Fruit fly (Drosophila melanogaster): ENCODE results near the gene SF1.

The SF1 gene

dm6 chr3R:17593470-17593869, 53.2 kb downstream of the SF1 start:
- TF ChIP-seq CG6854 (GFP tag; optimal IDR thresholded peaks at IDR 0.05) (no peak), CG10669 (GFP tag; optimal IDR thresholded peaks at IDR 0.05) (no peak), lz (GFP tag; optimal IDR thresholded peaks at IDR 0.05) (no peak), ss (GFP tag; optimal IDR thresholded peaks at IDR 0.05) (no peak), CG8119 (GFP tag; IDR thresholded peaks at IDR 0.05) (no peak), CG32006 (GFP tag; optimal IDR thresholded peaks at IDR 0.05) (no peak), eg (GFP tag; IDR thresholded peaks at IDR 0.05) (no peak), CG6276 (GFP tag; optimal IDR thresholded peaks at IDR 0.05) (no peak), CG11762 (GFP tag; optimal IDR thresholded peaks at IDR 0.05; ENCODE audit: insufficient read depth) (no peak), CG8319 (GFP tag; optimal IDR thresholded peaks at IDR 0.05) (no peak), pdm3 (GFP tag; optimal IDR thresholded peaks at IDR 0.05) (no peak), fd59A (GFP tag; optimal IDR thresholded peaks at IDR 0.05) (no peak), dac (GFP tag; optimal IDR thresholded peaks at IDR 0.05) (no peak), svp (GFP tag) (no peak), vri (GFP tag; optimal IDR thresholded peaks at IDR 0.05) (no peak)

DNA sequence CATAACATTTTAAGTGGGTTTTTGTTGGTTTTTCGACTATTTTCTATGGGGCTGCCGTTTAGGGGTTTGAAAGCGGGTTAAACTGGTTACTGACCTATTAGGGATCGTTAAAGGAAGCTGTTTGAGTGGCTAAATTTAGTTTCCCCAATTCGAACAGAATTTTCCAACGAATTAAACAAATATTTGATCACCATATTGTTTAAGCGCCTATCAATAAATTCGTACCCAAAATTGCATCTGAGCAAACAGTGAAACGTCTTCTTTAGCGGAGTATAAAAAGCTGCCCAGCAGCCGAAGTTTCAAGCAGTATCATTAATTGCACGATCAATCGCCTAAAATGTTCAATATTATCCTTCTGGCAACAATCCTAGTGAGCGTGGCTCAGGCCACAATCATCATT, 53.9 kb downstream of the SF1 start, which contains the start of gene Sgs5bis:
Gene Sgs5bis, plus strand, starts transcription at position 301 of the 400 bp plus-strand sequence.
- no peak for TF ChIP-seq CG1621 (tag; optimal IDR thresholded peaks at IDR 0.05)
- TF ChIP-seq fd59A (GFP tag; optimal IDR thresholded peaks at IDR 0.05) = no peak
